Fruit fly (Drosophila melanogaster) whole organism, prepupa: ENCODE measurements around the gene Mettl3.

Experiments used
- CG10631 ChIP-seq: fragments of 200-800 bp; sonication (Bioruptor generic); optimal IDR thresholded peaks from 2 replicates; lab custom pipeline; 2016; ENCODE audit warnings: missing biosample characterization, missing genetic modification characterization
- CG10669 ChIP-seq: fragments of 200-800 bp; sonication (Bioruptor generic); optimal IDR thresholded peaks from 3 replicates; lab custom pipeline; 2018; ENCODE audit warnings: missing biosample characterization, mild to moderate bottlenecking, missing genetic modification characterization, moderate library complexity
- CG11762 ChIP-seq: fragments of 200-800 bp; sonication (Bioruptor generic); optimal IDR thresholded peaks from 3 replicates; lab custom pipeline; 2016; ENCODE audit warnings: missing biosample characterization, missing genetic modification characterization; ENCODE audit not compliant: insufficient read depth
- CG11902 ChIP-seq: fragments of 200-800 bp; sonication (Bioruptor generic); optimal IDR thresholded peaks from 3 replicates; lab custom pipeline; 2016; ENCODE audit warnings: missing biosample characterization, missing genetic modification characterization
- CG15336 ChIP-seq: fragments of 200-800 bp; sonication (Bioruptor generic); IDR thresholded peaks from 2 replicates; pipeline ENCODE4 v1.3.6; 2022; ENCODE audit warnings: missing biosample characterization, missing genetic modification characterization
- CG1621 ChIP-seq: fragments of 200-800 bp; sonication (Bioruptor generic); optimal IDR thresholded peaks from 3 replicates; lab custom pipeline; 2018; ENCODE audit warnings: missing biosample characterization, mild to moderate bottlenecking, missing genetic modification characterization
- CG3032 ChIP-seq: fragments of 200-800 bp; optimal IDR thresholded peaks from 2 replicates; lab custom pipeline; 2019; ENCODE audit warnings: missing biosample characterization, mild to moderate bottlenecking, missing genetic modification characterization, moderate library complexity
- CG31627 ChIP-seq: fragments of 200-800 bp; sonication (Bioruptor generic); optimal IDR thresholded peaks from 3 replicates; lab custom pipeline; 2016; ENCODE audit warnings: missing biosample characterization, missing genetic modification characterization
- CG34406 ChIP-seq: fragments of 200-800 bp; sonication (Bioruptor generic); optimal IDR thresholded peaks from 3 replicates; lab custom pipeline; 2016; ENCODE audit warnings: missing biosample characterization, missing genetic modification characterization
- CG3919 ChIP-seq: fragments of 200-800 bp; sonication (Bioruptor generic); optimal IDR thresholded peaks from 3 replicates; lab custom pipeline; 2016; ENCODE audit warnings: missing biosample characterization, missing genetic modification characterization
- CG6163 ChIP-seq: fragments of 200-800 bp; sonication (Bioruptor generic); IDR thresholded peaks from 3 replicates; pipeline ENCODE4 v1.3.6; 2022; ENCODE audit warnings: missing biosample characterization, missing genetic modification characterization
- CG6276 ChIP-seq: fragments of 200-800 bp; sonication (Bioruptor generic); optimal IDR thresholded peaks from 2 replicates; lab custom pipeline; 2017; ENCODE audit warnings: missing biosample characterization, mild to moderate bottlenecking, missing genetic modification characterization
- CG6792 ChIP-seq: fragments of 200-800 bp; sonication (Bioruptor generic); optimal IDR thresholded peaks from 3 replicates; lab custom pipeline; 2016; ENCODE audit warnings: missing biosample characterization, missing genetic modification characterization
- CG6808 ChIP-seq: fragments of 200-800 bp; sonication (Bioruptor generic); optimal IDR thresholded peaks from 3 replicates; lab custom pipeline; 2017; ENCODE audit warnings: missing biosample characterization, missing genetic modification characterization, mild to moderate bottlenecking, moderate library complexity, missing genetic modification reagents
- CG6854 ChIP-seq: fragments of 200-800 bp; sonication (Bioruptor generic); optimal IDR thresholded peaks from 2 replicates; lab custom pipeline; 2017; ENCODE audit warnings: missing biosample characterization, mild to moderate bottlenecking, missing genetic modification characterization
- CG7368 ChIP-seq: fragments of 200-800 bp; sonication (Bioruptor generic); optimal IDR thresholded peaks from 3 replicates; lab custom pipeline; 2016; ENCODE audit warnings: missing biosample characterization, missing genetic modification characterization
- CG8119 ChIP-seq: fragments of 200-800 bp; sonication (Bioruptor generic); IDR thresholded peaks from 3 replicates; pipeline ENCODE4 v1.3.6; 2022; ENCODE audit warnings: missing biosample characterization, missing genetic modification characterization
- CG8319 ChIP-seq: fragments of 200-800 bp; sonication (Bioruptor generic); optimal IDR thresholded peaks from 3 replicates; lab custom pipeline; 2016; ENCODE audit warnings: missing biosample characterization, missing genetic modification characterization
- CG8632 ChIP-seq: fragments of 200-800 bp; sonication (Bioruptor generic); optimal IDR thresholded peaks from 3 replicates; lab custom pipeline; 2016; ENCODE audit warnings: missing biosample characterization, missing genetic modification characterization
- Eip75B ChIP-seq: fragments of 200-800 bp; sonication (Bioruptor generic); optimal IDR thresholded peaks from 3 replicates; lab custom pipeline; 2016; ENCODE audit warnings: missing biosample characterization, missing genetic modification characterization
- Eip78C ChIP-seq: fragments of 200-800 bp; sonication (Bioruptor generic); peaks from one replicate; lab custom pipeline; 2016; ENCODE audit warnings: missing biosample characterization, missing genetic modification characterization
- Ets96B ChIP-seq: fragments of 200-800 bp; optimal IDR thresholded peaks from 2 replicates; lab custom pipeline; 2019; ENCODE audit warnings: missing biosample characterization, mild to moderate bottlenecking, missing genetic modification characterization, moderate library complexity
- Gug ChIP-seq: fragments of 200-800 bp; sonication (Bioruptor generic); IDR thresholded peaks from 2 replicates; pipeline ENCODE4 v1.3.6; 2022; ENCODE audit warnings: missing biosample characterization, missing genetic modification characterization
- Hr38 ChIP-seq: sonication (Bioruptor generic); optimal IDR thresholded peaks from 2 replicates; lab custom pipeline; 2016; ENCODE audit warnings: missing biosample characterization, missing genetic modification characterization
- Hr39 ChIP-seq: fragments of 200-800 bp; sonication (Bioruptor generic); optimal IDR thresholded peaks from 2 replicates; lab custom pipeline; 2016; ENCODE audit warnings: missing biosample characterization, missing genetic modification characterization
- Lpt ChIP-seq: fragments of 200-800 bp; sonication (Bioruptor generic); optimal IDR thresholded peaks from 3 replicates; lab custom pipeline; 2016; ENCODE audit warnings: missing biosample characterization, missing genetic modification characterization
- Met ChIP-seq: fragments of 200-800 bp; sonication (Bioruptor generic); optimal IDR thresholded peaks from 3 replicates; lab custom pipeline; 2016; ENCODE audit warnings: missing biosample characterization, missing genetic modification characterization
- Sox102F ChIP-seq: fragments of 200-800 bp; sonication (Bioruptor generic); optimal IDR thresholded peaks from 2 replicates; lab custom pipeline; 2016; ENCODE audit warnings: missing biosample characterization, mild to moderate bottlenecking, missing genetic modification characterization
- Sox15 ChIP-seq: fragments of 200-800 bp; sonication (Bioruptor generic); optimal IDR thresholded peaks from 3 replicates; lab custom pipeline; 2016; ENCODE audit warnings: missing biosample characterization, missing genetic modification characterization
- achi ChIP-seq: fragments of 200-800 bp; sonication (Bioruptor generic); optimal IDR thresholded peaks from 3 replicates; lab custom pipeline; 2016; ENCODE audit warnings: missing biosample characterization, missing genetic modification characterization
- acj6 ChIP-seq: fragments of 200-800 bp; sonication (Bioruptor generic); optimal IDR thresholded peaks from 3 replicates; lab custom pipeline; 2016; ENCODE audit warnings: missing biosample characterization, missing genetic modification characterization
- cyc ChIP-seq: fragments of 200-800 bp; sonication (Bioruptor generic); optimal IDR thresholded peaks from 3 replicates; lab custom pipeline; 2016; ENCODE audit warnings: missing biosample characterization, missing genetic modification characterization
- dac ChIP-seq: fragments of 200-800 bp; sonication (Bioruptor generic); optimal IDR thresholded peaks from 2 replicates; lab custom pipeline; 2017; ENCODE audit warnings: missing biosample characterization, mild to moderate bottlenecking, missing genetic modification characterization
- eg ChIP-seq: fragments of 200-800 bp; sonication (Bioruptor generic); IDR thresholded peaks from 3 replicates; pipeline ENCODE4 v1.3.6; 2022; ENCODE audit warnings: missing biosample characterization, missing genetic modification characterization
- esn ChIP-seq: fragments of 200-800 bp; sonication (Bioruptor generic); optimal IDR thresholded peaks from 2 replicates; lab custom pipeline; 2016; ENCODE audit warnings: missing biosample characterization, mild to moderate bottlenecking, missing genetic modification characterization, moderate library complexity
- fd59A ChIP-seq: fragments of 200-800 bp; sonication (Bioruptor generic); optimal IDR thresholded peaks from 2 replicates; lab custom pipeline; 2017; ENCODE audit warnings: missing biosample characterization, mild to moderate bottlenecking, missing genetic modification characterization, missing genetic modification reagents
- fd85E ChIP-seq: fragments of 200-800 bp; sonication (Bioruptor generic); optimal IDR thresholded peaks from 3 replicates; lab custom pipeline; 2016; ENCODE audit warnings: missing biosample characterization, missing genetic modification characterization
- fkh ChIP-seq: fragments of 200-800 bp; sonication (Bioruptor generic); optimal IDR thresholded peaks from 3 replicates; lab custom pipeline; 2017; ENCODE audit warnings: missing biosample characterization, mild to moderate bottlenecking, missing genetic modification characterization, moderate library complexity
- lz ChIP-seq: fragments of 200-800 bp; sonication (Bioruptor generic); optimal IDR thresholded peaks from 3 replicates; lab custom pipeline; 2016; ENCODE audit warnings: missing biosample characterization, missing genetic modification characterization
- net ChIP-seq: fragments of 200-800 bp; sonication (Bioruptor generic); optimal IDR thresholded peaks from 3 replicates; lab custom pipeline; 2016; ENCODE audit warnings: missing biosample characterization, missing genetic modification characterization
- pdm3 ChIP-seq: fragments of 200-800 bp; sonication (Bioruptor generic); optimal IDR thresholded peaks from 3 replicates; lab custom pipeline; 2016; ENCODE audit warnings: missing biosample characterization, missing genetic modification characterization
- spab ChIP-seq: fragments of 200-800 bp; sonication (Bioruptor generic); optimal IDR thresholded peaks from 2 replicates; lab custom pipeline; 2017; ENCODE audit warnings: missing biosample characterization, mild to moderate bottlenecking, missing genetic modification characterization, missing genetic modification reagents
- ss ChIP-seq, 2 experiments: fragments of 200-800 bp; sonication (Bioruptor generic); optimal IDR thresholded peaks; 2 replicates in 1 of 2; 3 replicates in 1 of 2; lab custom pipeline; 2017 to 2018; ENCODE audit warnings: mild to moderate bottlenecking in 2 of 2, missing biosample characterization in 2 of 2, missing genetic modification characterization in 2 of 2, moderate library complexity in 1 of 2
- svp ChIP-seq: fragments of 200-800 bp; sonication (Bioruptor generic); peaks from one replicate; lab custom pipeline; 2016; ENCODE audit warnings: missing biosample characterization, missing genetic modification characterization
- topi ChIP-seq: fragments of 200-800 bp; sonication (Bioruptor generic); optimal IDR thresholded peaks from 3 replicates; lab custom pipeline; 2016; ENCODE audit warnings: missing biosample characterization, missing genetic modification characterization
- vri ChIP-seq: fragments of 200-800 bp; sonication (Bioruptor generic); optimal IDR thresholded peaks from 3 replicates; lab custom pipeline; 2016; ENCODE audit warnings: missing biosample characterization, mild to moderate bottlenecking, missing genetic modification characterization

Mettl3 gene

DNA sequence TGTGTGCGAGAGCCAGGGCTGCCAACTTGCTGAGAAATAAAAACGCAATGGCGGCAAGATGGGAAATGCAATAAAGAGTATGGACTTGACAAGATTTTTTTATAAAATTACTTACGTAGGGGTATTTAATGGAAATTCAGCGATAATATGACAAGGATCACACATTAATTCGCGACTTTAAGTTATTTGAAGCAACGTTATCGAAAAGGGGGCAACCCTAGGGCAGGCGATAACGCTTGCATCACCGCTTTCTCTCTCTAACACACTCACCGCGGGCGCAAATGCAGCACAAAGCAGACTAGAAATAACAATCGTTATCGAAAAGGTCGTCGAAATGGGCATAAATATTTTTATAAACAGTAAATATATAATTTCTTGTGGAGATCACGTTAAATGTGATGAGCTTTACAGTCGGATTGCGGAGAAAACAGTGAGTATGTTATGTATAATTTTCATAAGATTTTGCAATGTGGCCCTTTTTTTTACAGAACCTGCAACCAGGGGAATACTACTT, 16.1 kb downstream of the Mettl3 start, which contains the start of gene Rox8 (continued):
- TF ChIP-seq Ets96B (tag; lab: Kevin White, UChicago), result peak; percentile 12
- peak; percentile 43 for TF ChIP-seq Hr39 (GFP tag; lab: Kevin White, UChicago)
- peak; percentile 41 for TF ChIP-seq acj6 (GFP tag; lab: Kevin White, UChicago)
- TF ChIP-seq CG6276 (GFP tag; lab: Kevin White, UChicago), result peak; percentile 74
- TF ChIP-seq spab (GFP tag; lab: Kevin White, UChicago), result no peak
- TF ChIP-seq CG6854 (GFP tag; lab: Kevin White, UChicago), result no peak
- TF ChIP-seq net (GFP tag; lab: Kevin White, UChicago), result peak; percentile 12
- no peak; the same call in 2 of the 3 replicates for TF ChIP-seq CG8119 (GFP tag; lab: Robert Waterston, UW)
- TF ChIP-seq pdm3 (GFP tag; lab: Kevin White, UChicago), result no peak
- TF ChIP-seq Hr38 (GFP tag; lab: Kevin White, UChicago), result no peak
- TF ChIP-seq CG15336 (GFP tag; lab: Robert Waterston, UW), result no peak
- TF ChIP-seq Eip75B (GFP tag; lab: Kevin White, UChicago), result peak; percentile 49
- TF ChIP-seq CG3919, result peak; percentile 45
- TF ChIP-seq CG11762, result no peak
- TF ChIP-seq CG1621 (tag; lab: Kevin White, UChicago), result peak; percentile 17
- TF ChIP-seq ss (GFP tag; optimal IDR thresholded peaks at IDR 0.05; lab: Kevin White, UChicago), result peak; percentile 25 to 33
- peak; percentile 79 for TF ChIP-seq svp (GFP tag; lab: Kevin White, UChicago)
- TF ChIP-seq cyc (GFP tag; lab: Kevin White, UChicago), result peak; percentile 41
- TF ChIP-seq Met, result peak; percentile 62
- TF ChIP-seq lz (GFP tag; lab: Kevin White, UChicago), result peak; percentile 43
- TF ChIP-seq CG34406 (GFP tag; lab: Kevin White, UChicago), result peak; percentile 59
- peak; percentile 93 for TF ChIP-seq vri (GFP tag; lab: Kevin White, UChicago)
- no peak for TF ChIP-seq fd59A
- TF ChIP-seq CG3032 (tag; lab: Kevin White, UChicago), result peak; percentile 44
- 0 out of 3 replicates have a peak, but pooled peaks have one; percentile 20 for TF ChIP-seq eg (GFP tag; lab: Robert Waterston, UW)
- no peak for TF ChIP-seq CG7368 (GFP tag; lab: Kevin White, UChicago)

DNA sequence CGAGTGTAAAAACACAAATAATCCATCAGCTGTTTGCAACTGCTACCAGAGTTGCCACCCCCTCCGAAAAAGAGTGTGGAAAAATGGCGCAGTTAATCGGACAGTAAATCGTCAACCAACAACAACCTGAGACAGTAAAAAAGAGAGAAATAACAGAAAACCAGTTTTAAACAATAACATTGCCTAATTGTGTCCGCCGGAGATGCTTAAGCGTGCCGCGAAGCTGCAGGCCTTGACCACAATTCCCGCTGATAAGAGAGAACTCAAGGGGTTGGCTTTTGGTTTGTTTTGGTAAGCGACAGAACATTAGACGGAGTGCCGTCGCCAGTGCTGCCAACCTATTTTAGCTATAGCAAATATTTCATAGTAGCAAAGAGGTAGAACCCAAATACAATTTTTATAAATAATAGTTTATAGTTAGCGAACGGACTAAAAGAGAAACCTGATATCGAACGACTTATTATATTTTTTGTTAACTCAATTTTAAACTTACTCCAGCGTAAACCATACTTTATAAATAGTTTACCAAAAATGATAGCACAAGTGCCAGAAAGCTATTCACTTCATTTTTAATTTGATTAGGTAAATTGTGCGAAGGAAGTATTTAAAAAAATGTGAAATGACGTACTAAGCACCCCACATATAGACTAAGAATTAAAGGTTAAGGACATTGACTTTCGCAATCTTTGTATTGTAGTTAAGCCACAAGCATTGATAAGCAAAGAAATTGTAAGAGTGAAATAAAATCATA, 18.9 kb downstream of the Mettl3 start, which contains the start of the genes Atg6 and Pisd:
Gene Atg6, minus strand, starts transcription at position 93 of the 751 bp plus-strand sequence.
Gene Pisd, plus strand, starts transcription at position 94 of the 751 bp plus-strand sequence.
- no peak for TF ChIP-seq Sox102F (GFP tag; lab: Kevin White, UChicago)
- no peak for TF ChIP-seq Met
- TF ChIP-seq CG31627 (GFP tag; lab: Kevin White, UChicago), result peak; percentile 15
- TF ChIP-seq Gug (GFP tag; lab: Robert Waterston, UW), result no peak
- TF ChIP-seq cyc (GFP tag; lab: Kevin White, UChicago), result peak; percentile 14
- peak; percentile 43 for TF ChIP-seq vri (GFP tag; lab: Kevin White, UChicago)
- TF ChIP-seq CG6792, result no peak
- peak; percentile 5 for TF ChIP-seq topi (GFP tag; lab: Kevin White, UChicago)
- no peak for TF ChIP-seq acj6 (GFP tag; lab: Kevin White, UChicago)
- peak; percentile 60 for TF ChIP-seq Eip78C (GFP tag; lab: Kevin White, UChicago)
- no peak for TF ChIP-seq pdm3 (GFP tag; lab: Kevin White, UChicago)
- no peak for TF ChIP-seq CG8319
- peak; percentile 68 for TF ChIP-seq CG1621 (tag; lab: Kevin White, UChicago)
- TF ChIP-seq achi (GFP tag; lab: Kevin White, UChicago), result peak; percentile 7
- TF ChIP-seq CG11902 (GFP tag; lab: Kevin White, UChicago), result no peak
- TF ChIP-seq CG6854 (GFP tag; lab: Kevin White, UChicago), result no peak
- no peak for TF ChIP-seq eg (GFP tag; lab: Robert Waterston, UW)
- no peak for TF ChIP-seq Sox15 (GFP tag; lab: Kevin White, UChicago)
- 0 out of 3 replicates have a peak, but pooled peaks have one; percentile 38 for TF ChIP-seq CG6163 (GFP tag; lab: Robert Waterston, UW)
- TF ChIP-seq CG10631, result peak; percentile 11
- peak; percentile 20 for TF ChIP-seq Hr39 (GFP tag; lab: Kevin White, UChicago)
- TF ChIP-seq Ets96B (tag; lab: Kevin White, UChicago), result no peak
- TF ChIP-seq Eip75B (GFP tag; lab: Kevin White, UChicago), result peak; percentile 11
- no peak for TF ChIP-seq Lpt (GFP tag; lab: Kevin White, UChicago)
- no peak for TF ChIP-seq CG8632
- peak in 1 of 2 experiments; percentile 31 for TF ChIP-seq ss (GFP tag; optimal IDR thresholded peaks at IDR 0.05; lab: Kevin White, UChicago)
- TF ChIP-seq fd59A, result no peak
- no peak for TF ChIP-seq CG8119 (GFP tag; lab: Robert Waterston, UW)
- peak; percentile 50 for TF ChIP-seq CG6808 (GFP tag; lab: Kevin White, UChicago)
- TF ChIP-seq esn (GFP tag; lab: Kevin White, UChicago), result peak; percentile 43
- peak; percentile 9; the same call in 1 of the 2 replicates for TF ChIP-seq CG15336 (GFP tag; lab: Robert Waterston, UW)
- TF ChIP-seq fd85E (GFP tag; lab: Kevin White, UChicago), result no peak
- TF ChIP-seq CG10669 (GFP tag; lab: Kevin White, UChicago), result no peak
- peak; percentile 65 for TF ChIP-seq fkh (GFP tag; lab: Kevin White, UChicago)
- TF ChIP-seq CG6276 (GFP tag; lab: Kevin White, UChicago), result no peak
- no peak for TF ChIP-seq dac (GFP tag; lab: Kevin White, UChicago)
